Fruit fly (Drosophila melanogaster) whole organism, embryonic: ENCODE measurements around the gene CG33111.
A peak's percentile ranks its signal among the peaks of the same experiment; 100 is the strongest.

Source experiments
- Awh ChIP-seq: fragments of 200-800 bp; sonication (Bioruptor generic); IDR thresholded peaks from 2 replicates; pipeline ENCODE4, ENCODE4 v1.3.6; 2022; ENCODE audit warnings: missing biosample characterization, missing genetic modification characterization
- Bgb ChIP-seq: fragments of 200-800 bp; sonication (Bioruptor generic); IDR thresholded peaks from 2 replicates; pipeline ENCODE4 v1.3.6; 2022; ENCODE audit warnings: missing biosample characterization, missing genetic modification characterization; ENCODE audit not compliant: partially characterized antibody
- Blimp-1 ChIP-seq: fragments of 200-800 bp; sonication (Bioruptor generic); optimal IDR thresholded peaks from 3 replicates; lab custom pipeline; 2018; ENCODE audit warnings: missing biosample characterization, missing genetic modification characterization, mild to moderate bottlenecking, moderate library complexity, missing genetic modification reagents
- CG12104 ChIP-seq: fragments of 200-800 bp; sonication (Bioruptor generic); optimal IDR thresholded peaks from 3 replicates; lab custom pipeline; 2016; ENCODE audit warnings: missing biosample characterization, missing genetic modification characterization
- CG12236 ChIP-seq: fragments of 200-800 bp; sonication (Bioruptor generic); optimal IDR thresholded peaks from 2 replicates; lab custom pipeline; 2016; ENCODE audit warnings: missing biosample characterization, missing genetic modification characterization
- CG12659 ChIP-seq: fragments of 200-800 bp; sonication (Bioruptor generic); optimal IDR thresholded peaks from 3 replicates; lab custom pipeline; 2017; ENCODE audit warnings: mild to moderate bottlenecking, missing biosample characterization, missing genetic modification reagents, missing genetic modification characterization
- CG13424 ChIP-seq: fragments of 200-800 bp; sonication (Bioruptor generic); optimal IDR thresholded peaks from 2 replicates; lab custom pipeline; 2019; ENCODE audit warnings: missing biosample characterization, mild to moderate bottlenecking, missing genetic modification characterization, moderate library complexity
- CG14441 ChIP-seq: fragments of 200-800 bp; sonication (Bioruptor generic); IDR thresholded peaks from 2 replicates; pipeline ENCODE4 v1.3.6; 2022; ENCODE audit warnings: missing biosample characterization, missing genetic modification characterization
- CG18476 ChIP-seq: fragments of 200-800 bp; sonication (Bioruptor generic); optimal IDR thresholded peaks from 2 replicates; lab custom pipeline; 2016; ENCODE audit warnings: missing biosample characterization, mild to moderate bottlenecking, missing genetic modification characterization
- CG2199 ChIP-seq: fragments of 200-800 bp; sonication (Bioruptor generic); IDR thresholded peaks from 3 replicates; pipeline ENCODE4 v1.3.6; 2022; ENCODE audit warnings: missing biosample characterization, missing genetic modification characterization
- CG2202 ChIP-seq: fragments of 200-800 bp; sonication (Bioruptor generic); optimal IDR thresholded peaks from 2 replicates; lab custom pipeline; 2018; ENCODE audit warnings: missing biosample characterization, mild to moderate bottlenecking, missing genetic modification characterization
- CG3065 ChIP-seq: fragments of 200-800 bp; sonication (Bioruptor generic); optimal IDR thresholded peaks from 2 replicates; lab custom pipeline; 2016; ENCODE audit warnings: missing biosample characterization, missing genetic modification characterization
- CG31224 ChIP-seq: fragments of 200-800 bp; sonication (Bioruptor generic); IDR thresholded peaks from 2 replicates; pipeline ENCODE4 v1.3.6; 2022; ENCODE audit warnings: missing biosample characterization, missing genetic modification characterization
- CG31388 ChIP-seq: fragments of 200-800 bp; sonication (Bioruptor generic); optimal IDR thresholded peaks from 2 replicates; lab custom pipeline; 2016; ENCODE audit warnings: missing biosample characterization, missing genetic modification characterization
- CG34224 ChIP-seq: fragments of 200-800 bp; sonication (Bioruptor generic); IDR thresholded peaks from 3 replicates; pipeline ENCODE4 v1.3.6; 2022; ENCODE audit warnings: missing biosample characterization, missing genetic modification characterization; ENCODE audit not compliant: partially characterized antibody
- CG34422 ChIP-seq: fragments of 200-800 bp; sonication (Bioruptor generic); IDR thresholded peaks from 3 replicates; pipeline ENCODE4 v1.3.6; 2022; ENCODE audit warnings: missing biosample characterization, missing genetic modification characterization
- CG3726 ChIP-seq: fragments of 200-800 bp; sonication (Bioruptor generic); IDR thresholded peaks from 3 replicates; pipeline ENCODE4, ENCODE4 v1.3.6; 2022; ENCODE audit warnings: missing biosample characterization, missing genetic modification characterization
- CG9609 ChIP-seq: fragments of 200-800 bp; sonication (Bioruptor generic); optimal IDR thresholded peaks from 3 replicates; lab custom pipeline; 2016; ENCODE audit warnings: missing biosample characterization, missing genetic modification characterization
- CG9932 ChIP-seq: fragments of 200-800 bp; sonication (Bioruptor generic); IDR thresholded peaks from 2 replicates; pipeline ENCODE4 v1.3.6; 2022; ENCODE audit warnings: missing biosample characterization, missing genetic modification characterization
- CrebB ChIP-seq: fragments of 200-800 bp; sonication (Bioruptor generic); optimal IDR thresholded peaks from 3 replicates; lab custom pipeline; 2018; ENCODE audit warnings: missing biosample characterization, mild to moderate bottlenecking, missing genetic modification characterization
- Dbx ChIP-seq: fragments of 200-800 bp; sonication (Bioruptor generic); IDR thresholded peaks from 3 replicates; pipeline ENCODE4 v1.3.6; 2022; ENCODE audit warnings: missing biosample characterization, missing genetic modification characterization
- ERR ChIP-seq: fragments of 200-800 bp; sonication (Bioruptor generic); optimal IDR thresholded peaks from 2 replicates; lab custom pipeline; 2016; ENCODE audit warnings: missing biosample characterization, missing genetic modification characterization
- Lim3 ChIP-seq: fragments of 200-800 bp; sonication (Bioruptor generic); IDR thresholded peaks from 2 replicates; pipeline ENCODE4 v1.3.6; 2022; ENCODE audit warnings: missing biosample characterization, missing genetic modification characterization
- MESR4 ChIP-seq: fragments of 200-800 bp; sonication (Bioruptor generic); optimal IDR thresholded peaks from 2 replicates; lab custom pipeline; 2018; ENCODE audit warnings: missing biosample characterization, mild to moderate bottlenecking, missing genetic modification characterization, moderate library complexity
- Max ChIP-seq: fragments of 200-800 bp; sonication (Bioruptor generic); optimal IDR thresholded peaks from 2 replicates; lab custom pipeline; 2016; ENCODE audit warnings: missing biosample characterization, mild to moderate bottlenecking, missing genetic modification characterization
- Med ChIP-seq: fragments of 200-800 bp; sonication (Bioruptor generic); peaks from one replicate; lab custom pipeline; 2016; ENCODE audit warnings: missing biosample characterization, missing genetic modification characterization, mild to moderate bottlenecking, inconsistent platforms, moderate library complexity
- Meics ChIP-seq: fragments of 200-800 bp; sonication (Bioruptor generic); optimal IDR thresholded peaks from 2 replicates; lab custom pipeline; 2017; ENCODE audit warnings: missing biosample characterization, mild to moderate bottlenecking, missing genetic modification characterization
- Ptx1 ChIP-seq: fragments of 200-800 bp; sonication (Bioruptor generic); IDR thresholded peaks from 2 replicates; pipeline ENCODE4 v1.3.6; 2022; ENCODE audit warnings: missing biosample characterization, missing genetic modification characterization
- Six4 ChIP-seq: fragments of 200-800 bp; sonication (Bioruptor generic); optimal IDR thresholded peaks from 2 replicates; lab custom pipeline; 2016; ENCODE audit warnings: missing biosample characterization, missing genetic modification characterization
- bab2 ChIP-seq: fragments of 200-800 bp; sonication (Bioruptor generic); optimal IDR thresholded peaks from 2 replicates; lab custom pipeline; 2016; ENCODE audit warnings: missing biosample characterization, missing genetic modification characterization
- bowl ChIP-seq: fragments of 200-800 bp; sonication (Bioruptor generic); IDR thresholded peaks from 2 replicates; pipeline ENCODE4 v1.3.6; 2022; ENCODE audit warnings: missing biosample characterization, missing genetic modification characterization
- br ChIP-seq: fragments of >200 bp; optimal IDR thresholded peaks from 2 replicates; lab custom pipeline; 2017
- crp ChIP-seq, 2 experiments: fragments of 200-800 bp; sonication (Bioruptor generic); optimal IDR thresholded peaks; 2 replicates in 1 of 2; 3 replicates in 1 of 2; lab custom pipeline; 2017; ENCODE audit warnings: missing biosample characterization in 2 of 2, missing genetic modification characterization in 2 of 2, mild to moderate bottlenecking in 1 of 2, moderate library complexity in 1 of 2
- fd102C ChIP-seq: fragments of 200-800 bp; sonication (Bioruptor generic); optimal IDR thresholded peaks from 2 replicates; lab custom pipeline; 2018; ENCODE audit warnings: missing biosample characterization, mild to moderate bottlenecking, missing genetic modification characterization, moderate library complexity
- fu2 ChIP-seq: fragments of 200-800 bp; sonication (Bioruptor generic); optimal IDR thresholded peaks from 2 replicates; lab custom pipeline; 2016; ENCODE audit warnings: missing biosample characterization, missing genetic modification characterization
- grn ChIP-seq: fragments of 200-800 bp; sonication (Bioruptor generic); optimal IDR thresholded peaks from 3 replicates; lab custom pipeline; 2017; ENCODE audit warnings: missing biosample characterization, missing genetic modification characterization
- her ChIP-seq: fragments of 200-800 bp; sonication (Bioruptor generic); optimal IDR thresholded peaks from 2 replicates; lab custom pipeline; 2016; ENCODE audit warnings: missing biosample characterization, missing genetic modification characterization
- mirr ChIP-seq: fragments of 200-800 bp; sonication (Bioruptor generic); optimal IDR thresholded peaks from 3 replicates; lab custom pipeline; 2018; ENCODE audit warnings: missing biosample characterization, mild to moderate bottlenecking, missing genetic modification characterization
- pan ChIP-seq, 4 experiments: fragments of >200 bp in 3 of 4; fragments of 200-800 bp in 1 of 4; sonication (Bioruptor generic) in 1 of 4; optimal IDR thresholded peaks in 3 of 4; IDR thresholded peaks in 1 of 4; 2 replicates each; pipeline versions ENCODE4 v1.3.6 to Lab custom; 2017 to 2022; ENCODE audit warnings: missing biosample characterization in 2 of 4, missing genetic modification characterization in 2 of 4, mixed read lengths in 1 of 4
- pnt ChIP-seq: fragments of 200-800 bp; sonication (Bioruptor generic); optimal IDR thresholded peaks from 3 replicates; lab custom pipeline; 2016; ENCODE audit warnings: missing biosample characterization, missing genetic modification characterization
- sc ChIP-seq, 3 experiments: fragments of >200 bp in 2 of 3; fragments of 200-800 bp in 1 of 3; sonication (Bioruptor generic) in 1 of 3; optimal IDR thresholded peaks; 2 replicates in 2 of 3; 3 replicates in 1 of 3; lab custom pipeline; 2017; ENCODE audit warnings: mild to moderate bottlenecking in 1 of 3, missing biosample characterization in 1 of 3, missing genetic modification characterization in 1 of 3, missing genetic modification reagents in 1 of 3
- sisA ChIP-seq: fragments of 200-800 bp; sonication (Bioruptor generic); IDR thresholded peaks from 2 replicates; pipeline ENCODE4 v1.3.6; 2022; ENCODE audit warnings: missing biosample characterization, missing genetic modification characterization
- ssp ChIP-seq: fragments of 200-800 bp; sonication (Bioruptor generic); IDR thresholded peaks from 2 replicates; pipeline ENCODE4 v1.3.6; 2022; ENCODE audit warnings: missing biosample characterization, missing genetic modification characterization
- stc ChIP-seq: fragments of 200-800 bp; sonication (Bioruptor generic); IDR thresholded peaks from 2 replicates; pipeline ENCODE4 v1.3.6; 2022; ENCODE audit warnings: missing biosample characterization, missing genetic modification characterization
- toy ChIP-seq: fragments of 200-800 bp; sonication (Bioruptor generic); IDR thresholded peaks from 2 replicates; pipeline ENCODE4 v1.3.6; 2022; ENCODE audit warnings: missing biosample characterization, missing genetic modification characterization
- zen ChIP-seq: fragments of 200-800 bp; sonication (Bioruptor generic); optimal IDR thresholded peaks from 3 replicates; lab custom pipeline; 2018; ENCODE audit warnings: missing biosample characterization, mild to moderate bottlenecking, missing genetic modification characterization, moderate library complexity

The CG33111 gene

DNA sequence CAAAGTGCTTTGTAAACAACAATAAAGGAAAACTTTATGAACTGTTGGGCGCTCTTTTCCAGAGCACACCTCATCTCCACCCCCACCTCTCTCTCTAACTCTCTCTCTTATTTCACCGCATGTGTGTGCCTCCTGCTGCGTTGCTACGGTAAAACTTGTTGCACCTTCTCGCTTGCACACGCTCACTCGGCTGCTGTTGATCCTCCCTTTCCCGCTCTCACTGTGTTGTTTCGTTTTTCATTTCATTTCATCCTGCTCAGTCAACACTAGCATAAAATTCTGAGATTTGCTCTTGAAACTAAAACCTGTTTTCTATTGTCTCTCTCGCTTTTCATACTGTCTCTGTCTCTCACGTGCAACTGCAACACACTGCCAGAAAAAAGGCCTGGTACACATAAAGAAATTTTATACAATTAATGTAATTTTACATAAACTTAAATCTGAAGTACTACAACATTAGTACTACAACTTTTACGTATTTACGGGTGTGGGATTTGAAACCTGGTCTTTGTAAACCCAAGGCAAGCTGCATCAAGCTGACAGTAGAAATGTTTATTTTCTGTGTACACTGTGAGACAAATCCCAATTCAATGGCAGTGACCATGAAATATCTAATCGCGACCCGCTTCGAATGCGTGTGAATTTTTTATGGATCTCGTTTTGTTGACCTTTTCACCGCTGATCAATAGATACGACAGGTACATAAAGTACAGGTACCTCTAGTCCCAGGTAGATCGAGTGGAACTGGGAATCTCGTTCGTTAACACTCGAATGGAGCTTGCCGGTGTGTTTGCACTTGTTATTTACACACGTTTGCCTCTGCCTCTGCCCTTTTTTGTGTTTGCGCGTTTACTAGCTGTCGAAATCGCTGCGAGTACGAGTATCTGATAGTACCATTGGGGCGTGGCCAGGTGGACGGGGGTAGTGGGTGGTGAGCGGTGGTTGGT, 36.3 kb downstream of the CG33111 start (continued):
- TF ChIP-seq ssp (GFP tag; lab: Robert Waterston, UW), result peak; percentile 78
- TF ChIP-seq fu2 (GFP tag; lab: Kevin White, UChicago), result peak; percentile 26
- peak; percentile 83 for TF ChIP-seq Six4 (GFP tag; lab: Kevin White, UChicago)
- peak; percentile 91 for TF ChIP-seq Med (GFP tag; lab: Kevin White, UChicago)
- peak; percentile 87 for TF ChIP-seq CG18476 (GFP tag; lab: Kevin White, UChicago)
- TF ChIP-seq mirr (GFP tag; lab: Kevin White, UChicago), result peak; percentile 98
- TF ChIP-seq Lim3 (GFP tag; lab: Robert Waterston, UW), result no peak
- TF ChIP-seq Bgb, result no peak
- TF ChIP-seq her, result peak; percentile 50
- peak; percentile 88 for TF ChIP-seq fd102C (GFP tag; lab: Kevin White, UChicago)

dm6 chr3R:23781466-23781935, 37.5 kb downstream of the CG33111 start, which contains the start of the genes Nup98-96 and mbc:
Gene Nup98-96, minus strand, starts transcription at chr3R:23781621.
Gene mbc, plus strand, starts transcription at chr3R:23781765.
- 0 out of 2 replicates have a peak, but pooled peaks have one; percentile 17 for TF ChIP-seq Awh (GFP tag; lab: Robert Waterston, UW)
- peak; percentile 79 for TF ChIP-seq Meics
- TF ChIP-seq Blimp-1 (GFP tag; lab: Kevin White, UChicago), result peak; percentile 72
- peak; percentile 94 for TF ChIP-seq pnt (GFP tag; lab: Kevin White, UChicago)
- TF ChIP-seq CrebB (tag; lab: Kevin White, UChicago), result peak; percentile 37
- no peak; the same call in 2 of the 3 replicates for TF ChIP-seq CG2199 (GFP tag; lab: Robert Waterston, UW)
- TF ChIP-seq CG12659, result peak; percentile 90
- peak; percentile 88 for TF ChIP-seq Max (GFP tag; lab: Kevin White, UChicago)
- peak; percentile 63 for TF ChIP-seq CG12104 (GFP tag; lab: Kevin White, UChicago)
- no peak for TF ChIP-seq CG34224 (GFP tag; lab: Robert Waterston, UW)
- TF ChIP-seq stc (GFP tag; lab: Robert Waterston, UW), result peak; percentile 62
- peak; percentile 91 for TF ChIP-seq CG9932
- peak; percentile 39 for TF ChIP-seq MESR4
- TF ChIP-seq CG2202, result peak; percentile 57
- peak; percentile 92 for TF ChIP-seq CG14441 (GFP tag; lab: Robert Waterston, UW)
- TF ChIP-seq CG31224 (GFP tag; lab: Robert Waterston, UW), result peak; percentile 61
- TF ChIP-seq bowl (GFP tag; lab: Robert Waterston, UW), result peak; percentile 15; the same call in 1 of the 2 replicates
- peak; percentile 84 for TF ChIP-seq zen (tag; lab: Kevin White, UChicago)
- no peak for TF ChIP-seq br (lab: Kevin White, UChicago)
- TF ChIP-seq CG34422, result peak; percentile 86
- TF ChIP-seq sisA (GFP tag; lab: Robert Waterston, UW), result peak; percentile 90
- TF ChIP-seq ERR, result peak; percentile 65
- peak in 1 of 2 experiments; percentile 56 for TF ChIP-seq crp (GFP tag; optimal IDR thresholded peaks at IDR 0.05; lab: Kevin White, UChicago)
- peak; percentile 82 for TF ChIP-seq CG31388
- TF ChIP-seq bab2 (GFP tag; lab: Kevin White, UChicago), result peak; percentile 90
- TF ChIP-seq CG9609, result peak; percentile 93
- TF ChIP-seq ssp (GFP tag; lab: Robert Waterston, UW), result peak; percentile 100
- TF ChIP-seq pan (optimal IDR thresholded peaks at IDR 0.05; lab: Kevin White, UChicago), result no peak
- TF ChIP-seq pan (GFP tag; optimal IDR thresholded peaks at IDR 0.05 in 1 of 2, IDR thresholded peaks at IDR 0.05 in 1 of 2), result peak in 1 of 2 experiments; percentile 79
- TF ChIP-seq CG12236 (GFP tag; lab: Kevin White, UChicago), result peak; percentile 84
- peak; percentile 89 for TF ChIP-seq Dbx
- peak; percentile 91 for TF ChIP-seq Ptx1 (GFP tag; lab: Robert Waterston, UW)
- peak; percentile 14; the same call in 1 of the 2 replicates for TF ChIP-seq toy (GFP tag; lab: Robert Waterston, UW)
- peak; percentile 75; the same call in 2 of the 3 replicates for TF ChIP-seq CG3726 (GFP tag; lab: Robert Waterston, UW)
- TF ChIP-seq CG13424 (tag; lab: Kevin White, UChicago), result peak; percentile 88
- TF ChIP-seq CG3065 (GFP tag; lab: Kevin White, UChicago), result peak; percentile 77
- peak; percentile 3 for TF ChIP-seq grn
- no peak for TF ChIP-seq sc (optimal IDR thresholded peaks at IDR 0.05; lab: Kevin White, UChicago)
- peak; percentile 63 for TF ChIP-seq sc (GFP tag; optimal IDR thresholded peaks at IDR 0.05; lab: Kevin White, UChicago)
